Worm (Caenorhabditis elegans) whole organism, young adult: ENCODE results near the gene pdcd-2.

Source experiments
- C17E4.6 ChIP-seq: fragments of 200-800 bp; sonication (Bioruptor generic); IDR thresholded peaks from 2 replicates; pipeline ENCODE4 v1.3.6; 2022; ENCODE audit warnings: missing genetic modification reagents, missing genetic modification characterization, missing compliant biosample characterization
- F10E7.11 ChIP-seq: sonication (generic microtip); optimal IDR thresholded peaks from 2 replicates; lab custom pipeline; 2017; ENCODE audit warnings: mild to moderate bottlenecking, missing genetic modification characterization, moderate library complexity, missing compliant biosample characterization
- F37B4.10 ChIP-seq: fragments of 200-800 bp; sonication (Bioruptor generic); IDR thresholded peaks from 2 replicates; pipeline ENCODE4 v1.3.6; 2022; ENCODE audit warnings: missing genetic modification characterization, missing compliant biosample characterization
- F49E8.2 ChIP-seq: sonication (generic microtip); optimal IDR thresholded peaks from 3 replicates; lab custom pipeline; 2017; ENCODE audit warnings: missing genetic modification characterization, mild to moderate bottlenecking, missing compliant biosample characterization, antibody characterized with exemption, moderate library complexity; ENCODE audit not compliant: insufficient read depth
- F57A8.1 ChIP-seq: fragments of 200-800 bp; sonication (Bioruptor generic); optimal IDR thresholded peaks from 2 replicates; lab custom pipeline; 2018; ENCODE audit warnings: mild to moderate bottlenecking, missing genetic modification characterization, moderate library complexity, missing compliant biosample characterization
- F57C9.4 ChIP-seq: sonication (generic microtip); optimal IDR thresholded peaks from 2 replicates; lab custom pipeline; 2017; ENCODE audit warnings: mild to moderate bottlenecking, missing genetic modification characterization, missing compliant biosample characterization
- T07F8.4 ChIP-seq: sonication (generic microtip); optimal IDR thresholded peaks from 2 replicates; lab custom pipeline; 2016; ENCODE audit warnings: mild to moderate bottlenecking, missing genetic modification characterization, moderate library complexity, missing compliant biosample characterization
- ZK185.1 ChIP-seq: sonication (generic microtip); optimal IDR thresholded peaks from 2 replicates; lab custom pipeline; 2016; ENCODE audit warnings: mild to moderate bottlenecking, missing genetic modification characterization, missing compliant biosample characterization; ENCODE audit not compliant: poor library complexity, severe bottlenecking
- ama-1 ChIP-seq, 3 experiments: fragments of 150-350 bp in 1 of 3; sonication (generic microtip) in 2 of 3; optimal IDR thresholded peaks; 2 replicates each; lab custom pipeline; 2014 to 2018; ENCODE audit warnings: missing biosample characterization in 2 of 3, missing genetic modification characterization in 2 of 3, missing genetic modification reagents in 2 of 3
- aptf-3 ChIP-seq: fragments of 200-800 bp; sonication (Bioruptor generic); IDR thresholded peaks from 2 replicates; pipeline ENCODE4 v1.3.6; 2022; ENCODE audit warnings: missing genetic modification characterization, missing compliant biosample characterization
- attf-3 ChIP-seq: fragments of 200-800 bp; sonication (Bioruptor generic); conservative IDR thresholded peaks from 2 replicates; pipeline ENCODE4 v1.3.6; 2022; ENCODE audit warnings: missing genetic modification reagents, missing genetic modification characterization, missing compliant biosample characterization
- attf-5 ChIP-seq: fragments of 200-800 bp; sonication (Bioruptor generic); optimal IDR thresholded peaks from 2 replicates; lab custom pipeline; 2018; ENCODE audit warnings: mild to moderate bottlenecking, missing genetic modification characterization, missing compliant biosample characterization
- bed-2 ChIP-seq: fragments of 200-800 bp; sonication (Bioruptor generic); IDR thresholded peaks from 2 replicates; pipeline ENCODE4 v1.3.6; 2022; ENCODE audit warnings: missing genetic modification reagents, missing genetic modification characterization, missing compliant biosample characterization
- ceh-27 ChIP-seq: fragments of 200-800 bp; sonication (Bioruptor generic); optimal IDR thresholded peaks from 2 replicates; lab custom pipeline; 2018; ENCODE audit warnings: mild to moderate bottlenecking, missing genetic modification characterization, moderate library complexity, missing compliant biosample characterization
- ceh-58 ChIP-seq: fragments of 200-800 bp; sonication (Bioruptor generic); IDR thresholded peaks from 2 replicates; pipeline ENCODE4 v1.3.6; 2022; ENCODE audit warnings: missing genetic modification characterization, missing compliant biosample characterization
- ceh-79 ChIP-seq: sonication (generic microtip); optimal IDR thresholded peaks from 2 replicates; lab custom pipeline; 2017; ENCODE audit warnings: mild to moderate bottlenecking, missing genetic modification characterization, missing compliant biosample characterization
- chd-7 ChIP-seq: sonication (generic microtip); optimal IDR thresholded peaks from 2 replicates; lab custom pipeline; 2016; ENCODE audit warnings: mild to moderate bottlenecking, missing genetic modification characterization, moderate library complexity, missing compliant biosample characterization
- die-1 ChIP-seq: sonication (generic microtip); optimal IDR thresholded peaks from 2 replicates; lab custom pipeline; 2016; ENCODE audit warnings: missing genotype, mild to moderate bottlenecking, missing genetic modification characterization, missing compliant biosample characterization
- dox-1 ChIP-seq: fragments of 200-800 bp; sonication (Bioruptor generic); IDR thresholded peaks from 2 replicates; pipeline ENCODE4 v1.3.6; 2022; ENCODE audit warnings: missing genetic modification reagents, missing genetic modification characterization, missing compliant biosample characterization
- efl-1 ChIP-seq: fragments of 150-350 bp; optimal IDR thresholded peaks from 2 replicates; lab custom pipeline; 2014; ENCODE audit warnings: missing biosample characterization, missing genetic modification reagents, missing genetic modification characterization
- ets-4 ChIP-seq: fragments of 200-800 bp; sonication (Bioruptor generic); optimal IDR thresholded peaks from 2 replicates; lab custom pipeline; 2018; ENCODE audit warnings: mild to moderate bottlenecking, missing genetic modification characterization, missing compliant biosample characterization
- fkh-3 ChIP-seq: sonication (generic microtip); optimal IDR thresholded peaks from 2 replicates; lab custom pipeline; 2016; ENCODE audit warnings: mild to moderate bottlenecking, missing genetic modification characterization, missing compliant biosample characterization
- gei-17 ChIP-seq: fragments of 200-800 bp; sonication (Bioruptor generic); optimal IDR thresholded peaks from 2 replicates; lab custom pipeline; 2018; ENCODE audit warnings: mild to moderate bottlenecking, missing genetic modification characterization, missing compliant biosample characterization
- hmg-1.2 ChIP-seq: fragments of 200-800 bp; sonication (Bioruptor generic); IDR thresholded peaks from 2 replicates; pipeline ENCODE4 v1.3.6; 2022; ENCODE audit warnings: missing genetic modification reagents, missing genetic modification characterization, missing compliant biosample characterization
- hrde-1 ChIP-seq: sonication (generic microtip); optimal IDR thresholded peaks from 2 replicates; lab custom pipeline; 2016; ENCODE audit warnings: missing genetic modification characterization, mild to moderate bottlenecking, missing compliant biosample characterization, moderate library complexity, missing genotype, missing genetic modification reagents, borderline replicate concordance
- lag-1 ChIP-seq: fragments of 200-800 bp; sonication (Bioruptor generic); IDR thresholded peaks from 2 replicates; pipeline ENCODE4 v1.3.6; 2022; ENCODE audit warnings: missing genetic modification reagents, missing genetic modification characterization, missing compliant biosample characterization
- madf-3 ChIP-seq: fragments of 200-800 bp; sonication (Bioruptor generic); IDR thresholded peaks from 2 replicates; pipeline ENCODE4 v1.3.6; 2022; ENCODE audit warnings: missing genetic modification reagents, missing genetic modification characterization, missing compliant biosample characterization
- mel-28 ChIP-seq: sonication (generic microtip); optimal IDR thresholded peaks from 2 replicates; lab custom pipeline; 2016; ENCODE audit warnings: borderline replicate concordance, mild to moderate bottlenecking, missing genetic modification characterization, missing compliant biosample characterization
- mxl-1 ChIP-seq: sonication (generic microtip); optimal IDR thresholded peaks from 2 replicates; lab custom pipeline; 2016; ENCODE audit warnings: missing genetic modification characterization, missing compliant biosample characterization
- nfya-2 ChIP-seq: fragments of 200-800 bp; sonication (Bioruptor generic); IDR thresholded peaks from 2 replicates; pipeline ENCODE4 v1.3.6; 2022; ENCODE audit warnings: missing genetic modification reagents, missing genetic modification characterization, missing compliant biosample characterization
- nfyb-1 ChIP-seq: fragments of 200-800 bp; sonication (Bioruptor generic); IDR thresholded peaks from 2 replicates; pipeline ENCODE4 v1.3.6; 2022; ENCODE audit warnings: missing genetic modification reagents, missing genetic modification characterization, missing compliant biosample characterization
- rec-8 ChIP-seq, 2 experiments: sonication (generic microtip); optimal IDR thresholded peaks; 2 replicates each; lab custom pipeline; 2016; ENCODE audit warnings: mild to moderate bottlenecking in 2 of 2, missing genetic modification characterization in 2 of 2, missing genetic modification reagents in 2 of 2, missing genotype in 2 of 2, missing biosample characterization in 1 of 2, missing compliant biosample characterization in 1 of 2, moderate library complexity in 1 of 2
- repo-1 ChIP-seq: sonication (generic microtip); optimal IDR thresholded peaks from 2 replicates; lab custom pipeline; 2017; ENCODE audit warnings: mild to moderate bottlenecking, missing genetic modification characterization, missing compliant biosample characterization
- sdz-38 ChIP-seq: sonication (generic microtip); optimal IDR thresholded peaks from 2 replicates; lab custom pipeline; 2016; ENCODE audit warnings: missing genotype, missing genetic modification characterization, missing compliant biosample characterization
- snpc-1.1 ChIP-seq: sonication (generic microtip); optimal IDR thresholded peaks from 2 replicates; lab custom pipeline; 2017; ENCODE audit warnings: missing genetic modification characterization, mild to moderate bottlenecking, missing compliant biosample characterization, antibody characterized with exemption, moderate library complexity, missing genotype, missing genetic modification reagents; ENCODE audit not compliant: insufficient read depth
- tbx-9 ChIP-seq: sonication (generic microtip); optimal IDR thresholded peaks from 2 replicates; lab custom pipeline; 2016; ENCODE audit warnings: borderline replicate concordance, missing genetic modification characterization, inconsistent platforms, missing compliant biosample characterization
- ztf-25 ChIP-seq: fragments of 200-800 bp; sonication (Bioruptor generic); IDR thresholded peaks from 2 replicates; pipeline ENCODE4 v1.3.6; 2022; ENCODE audit warnings: missing genetic modification reagents, missing genetic modification characterization, missing compliant biosample characterization
- ztf-26 ChIP-seq: sonication (generic microtip); optimal IDR thresholded peaks from 2 replicates; lab custom pipeline; 2017; ENCODE audit warnings: missing genetic modification characterization, missing compliant biosample characterization
- ztf-3 ChIP-seq: fragments of 200-800 bp; sonication (Bioruptor generic); optimal IDR thresholded peaks from 2 replicates; lab custom pipeline; 2018; ENCODE audit warnings: mild to moderate bottlenecking, missing genetic modification characterization, missing compliant biosample characterization

pdcd-2 gene

DNA sequence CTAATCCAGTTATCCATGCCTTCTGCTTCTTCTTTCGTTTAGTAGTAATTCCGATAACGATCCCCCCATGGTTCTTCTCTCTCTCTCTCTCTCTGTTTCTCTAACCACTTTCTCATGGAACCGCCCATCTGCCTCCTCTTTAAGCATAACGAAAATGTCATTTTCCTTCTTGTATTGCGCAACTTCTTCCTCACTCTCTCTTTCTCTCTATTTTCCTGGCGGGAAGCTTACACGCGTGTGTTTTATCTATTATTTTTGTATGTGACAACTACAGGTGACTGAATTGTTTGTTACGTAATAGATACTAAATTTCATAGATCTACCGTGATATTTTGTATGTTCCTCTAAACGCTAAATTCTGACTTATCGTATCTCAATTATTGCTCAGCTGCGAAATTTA lies 27.4 kb downstream of the pdcd-2 start:
- TF ChIP-seq tbx-9 (tag; lab: Kevin White, UChicago) (no peak), ztf-3 (no peak), ztf-25 (GFP tag; lab: Robert Waterston, UW) (no peak), fkh-3 (no peak), C17E4.6 (no peak), mxl-1 (tag; lab: Kevin White, UChicago) (no peak)

ce11 chrIII:4384487-4384886 lies 33.4 kb downstream of the pdcd-2 start, which contains the start of gene pals-28:
pals-28 (plus strand) TSS chrIII:4384787.
- TF ChIP-seq ceh-79 (tag; lab: Kevin White, UChicago) (no peak), ZK185.1 (tag; lab: Kevin White, UChicago) (no peak)

DNA sequence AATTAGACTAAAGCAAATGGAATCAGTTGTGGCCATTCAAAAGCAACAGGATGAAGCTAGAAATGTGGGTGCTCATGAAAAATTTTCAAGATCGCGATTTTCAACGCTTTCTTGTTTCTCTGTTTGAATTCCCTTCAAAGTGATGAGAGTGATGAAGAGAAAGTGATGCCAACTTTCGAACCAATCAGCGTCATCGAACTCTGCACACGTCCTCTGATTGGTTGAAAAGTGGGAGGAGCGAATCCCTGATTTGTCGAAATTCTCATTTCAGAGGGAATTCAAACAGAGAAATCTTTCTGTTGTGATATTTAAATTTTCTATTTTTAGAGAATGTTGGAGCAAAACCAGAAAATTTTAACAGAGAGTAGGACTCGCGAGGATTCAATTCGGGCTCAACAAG lies 35.7 kb downstream of the pdcd-2 start:
- no peak for TF ChIP-seq nfyb-1
- TF ChIP-seq aptf-3, result no peak
- TF ChIP-seq ceh-79 (tag; lab: Kevin White, UChicago), result no peak
- TF ChIP-seq snpc-1.1, result no peak
- TF ChIP-seq attf-5, result no peak
- TF ChIP-seq F57C9.4, result no peak
- no peak for TF ChIP-seq nfya-2
- no peak for TF ChIP-seq die-1 (tag; lab: Kevin White, UChicago)
- no peak for TF ChIP-seq F37B4.10 (GFP tag; lab: Robert Waterston, UW)
- TF ChIP-seq efl-1 (GFP tag; lab: Kevin White, UChicago), result no peak
- no peak for TF ChIP-seq chd-7 (tag; lab: Kevin White, UChicago)
- no peak for TF ChIP-seq ets-4
- no peak for TF ChIP-seq ztf-26 (tag; lab: Kevin White, UChicago)

- no peak for TF ChIP-seq F37B4.10 (GFP tag; lab: Robert Waterston, UW)
- TF ChIP-seq F57C9.4, result no peak
- TF ChIP-seq ztf-25 (GFP tag; lab: Robert Waterston, UW), result no peak
- TF ChIP-seq tbx-9 (tag; lab: Kevin White, UChicago), result no peak
- TF ChIP-seq mel-28 (tag; lab: Kevin White, UChicago), result no peak
- no peak for TF ChIP-seq lag-1 (GFP tag; lab: Robert Waterston, UW)
- TF ChIP-seq F57A8.1, result no peak
- TF ChIP-seq repo-1 (tag; lab: Kevin White, UChicago), result no peak
- no peak for TF ChIP-seq sdz-38 (tag; lab: Kevin White, UChicago)
- TF ChIP-seq ceh-27 (GFP tag; lab: Kevin White, UChicago), result no peak
Observed at ce11 chrIII:4381343-4381742, 36.5 kb downstream of the pdcd-2 start, which contains the start of gene pals-27. pals-27 (plus strand) TSS chrIII:4381643.

- TF ChIP-seq hmg-1.2 (peak; percentile 69; the same call in 1 of the 2 replicates), ama-1 (optimal IDR thresholded peaks at IDR 0.05; lab: Kevin White, UChicago) (no peak), ama-1 (GFP tag; optimal IDR thresholded peaks at IDR 0.05; lab: Kevin White, UChicago) (no peak)
Observed at ce11 chrIII:4380835-4381234, 37.0 kb downstream of the pdcd-2 start.

DNA sequence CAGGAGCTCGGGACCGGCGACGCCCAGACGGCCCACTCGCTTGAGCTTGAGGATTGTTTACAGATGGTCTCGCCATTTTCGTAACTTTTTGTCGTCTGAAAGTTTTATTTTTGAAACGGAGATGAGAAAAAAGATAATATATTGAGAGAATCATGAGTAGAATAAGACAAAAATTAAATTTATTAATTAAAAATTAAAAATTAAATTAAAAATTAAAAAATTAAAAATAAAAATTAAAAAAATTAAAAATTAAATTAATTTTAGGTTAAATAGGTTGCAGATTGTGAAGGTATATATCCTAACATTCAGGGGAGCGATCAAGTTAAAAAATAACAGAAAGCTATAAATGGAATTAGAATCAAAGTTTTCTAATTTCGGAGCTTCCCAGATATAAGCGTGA lies 38.1 kb downstream of the pdcd-2 start, which contains the start of gene B0284.3:
B0284.3 (minus strand) TSS at position 101 of the 400 bp plus-strand sequence.
- no peak for TF ChIP-seq sdz-38 (tag; lab: Kevin White, UChicago)
- no peak for TF ChIP-seq F10E7.11 (tag; lab: Kevin White, UChicago)
- no peak for TF ChIP-seq T07F8.4
- no peak for TF ChIP-seq ets-4
- no peak for TF ChIP-seq gei-17 (GFP tag; lab: Kevin White, UChicago)
- TF ChIP-seq attf-5, result no peak
- TF ChIP-seq ceh-58 (GFP tag; lab: Robert Waterston, UW), result no peak
- TF ChIP-seq bed-2, result no peak
- no peak for TF ChIP-seq dox-1 (GFP tag; lab: Robert Waterston, UW)
- TF ChIP-seq attf-3, result no peak
- TF ChIP-seq F49E8.2 (tag; lab: Kevin White, UChicago), result no peak
- no peak for TF ChIP-seq rec-8 (tag; optimal IDR thresholded peaks at IDR 0.05; lab: Kevin White, UChicago)
- no peak for TF ChIP-seq chd-7 (tag; lab: Kevin White, UChicago)
- TF ChIP-seq die-1 (tag; lab: Kevin White, UChicago), result no peak
- no peak for TF ChIP-seq madf-3 (GFP tag; lab: Robert Waterston, UW)
- no peak for TF ChIP-seq F57A8.1
- TF ChIP-seq hrde-1 (tag; lab: Kevin White, UChicago), result no peak
- TF ChIP-seq hmg-1.2, result no peak
